Worm (Caenorhabditis elegans) whole organism, L1 larva: ENCODE results near the gene wdr-31.

ENCODE experiments used
- C04F5.9 ChIP-seq: sonication (generic microtip); optimal IDR thresholded peaks from 2 replicates; lab custom pipeline; 2016; ENCODE audit warnings: missing genetic modification characterization, missing compliant biosample characterization
- C16A3.4 ChIP-seq: fragments of 150-350 bp; optimal IDR thresholded peaks from 2 replicates; lab custom pipeline; 2014; ENCODE audit warnings: missing biosample characterization, missing genetic modification characterization
- C34B4.2 ChIP-seq: sonication (generic microtip); optimal IDR thresholded peaks from 2 replicates; lab custom pipeline; 2017; ENCODE audit warnings: mild to moderate bottlenecking, missing genetic modification characterization, missing compliant biosample characterization
- F16B12.6 ChIP-seq: fragments of 150-350 bp; optimal IDR thresholded peaks from 2 replicates; lab custom pipeline; 2014; ENCODE audit warnings: missing biosample characterization, missing genetic modification characterization
- Y116A8C.19 ChIP-seq: sonication (generic microtip); optimal IDR thresholded peaks from 2 replicates; lab custom pipeline; 2016; ENCODE audit warnings: missing compliant biosample characterization, missing genetic modification characterization, borderline replicate concordance
- alr-1 ChIP-seq: fragments of 200-800 bp; sonication (Bioruptor generic); optimal IDR thresholded peaks from 2 replicates; lab custom pipeline; 2018; ENCODE audit warnings: borderline replicate concordance, mild to moderate bottlenecking, missing genetic modification characterization, missing compliant biosample characterization
- ama-1 ChIP-seq: fragments of 150-350 bp; optimal IDR thresholded peaks from 2 replicates; lab custom pipeline; 2014
- blmp-1 ChIP-seq: fragments of 150-350 bp; optimal IDR thresholded peaks from 2 replicates; lab custom pipeline; 2014; ENCODE audit warnings: missing biosample characterization, missing genetic modification characterization
- ceh-8 ChIP-seq: fragments of 200-800 bp; sonication (Bioruptor generic); optimal IDR thresholded peaks from 2 replicates; lab custom pipeline; 2018; ENCODE audit warnings: mild to moderate bottlenecking, missing genetic modification characterization, moderate library complexity, missing compliant biosample characterization
- ceh-82 ChIP-seq, 3 experiments: fragments of 150-350 bp in 1 of 3; sonication (generic microtip) in 2 of 3; optimal IDR thresholded peaks; 2 replicates each; lab custom pipeline; 2014 to 2017; ENCODE audit warnings: missing biosample characterization in 3 of 3, missing genetic modification characterization in 3 of 3
- dsc-1 ChIP-seq: sonication (generic microtip); optimal IDR thresholded peaks from 2 replicates; lab custom pipeline; 2016; ENCODE audit warnings: mild to moderate bottlenecking, missing genetic modification characterization, missing compliant biosample characterization
- efl-1 ChIP-seq, 4 experiments: fragments of 150-350 bp; optimal IDR thresholded peaks in 3 of 4; peaks in 1 of 4; 1 replicate in 1 of 4; 2 replicates in 3 of 4; lab custom pipeline; 2014; ENCODE audit warnings: missing biosample characterization in 2 of 4, missing genetic modification characterization in 2 of 4, missing genetic modification reagents in 2 of 4
- efl-3 ChIP-seq: fragments of 200-800 bp; sonication (Bioruptor generic); optimal IDR thresholded peaks from 2 replicates; lab custom pipeline; 2018; ENCODE audit warnings: mild to moderate bottlenecking, missing genetic modification characterization, missing compliant biosample characterization
- elt-3 ChIP-seq, 6 experiments: fragments of 150-350 bp in 1 of 6; sonication (generic microtip); optimal IDR thresholded peaks; 2 replicates each; lab custom pipeline; 2017 to 2018; ENCODE audit warnings: missing biosample characterization in 6 of 6, missing genetic modification characterization in 6 of 6, inconsistent platforms in 1 of 6
- ets-5 ChIP-seq: fragments of 200-800 bp; sonication (Bioruptor generic); IDR thresholded peaks from 2 replicates; pipeline ENCODE4 v1.3.6; 2022; ENCODE audit warnings: missing genetic modification characterization, missing compliant biosample characterization
- fkh-10 ChIP-seq: sonication (generic microtip); optimal IDR thresholded peaks from 2 replicates; lab custom pipeline; 2017; ENCODE audit warnings: missing biosample characterization, missing genetic modification reagents, missing genetic modification characterization
- grh-1 ChIP-seq: fragments of 200-800 bp; sonication (Bioruptor generic); IDR thresholded peaks from 2 replicates; pipeline ENCODE4 v1.3.6; 2022; ENCODE audit warnings: missing genetic modification reagents, missing genetic modification characterization, missing compliant biosample characterization
- hlh-17 ChIP-seq: fragments of 200-800 bp; sonication (Bioruptor generic); optimal IDR thresholded peaks from 2 replicates; lab custom pipeline; 2018; ENCODE audit warnings: missing genetic modification characterization, mild to moderate bottlenecking, missing compliant biosample characterization, moderate library complexity, borderline replicate concordance
- isw-1 ChIP-seq: fragments of 200-800 bp; sonication (Bioruptor generic); IDR thresholded peaks from 2 replicates; pipeline ENCODE4 v1.3.6; 2022; ENCODE audit warnings: missing genetic modification characterization, missing compliant biosample characterization
- lin-15B ChIP-seq: fragments of 150-350 bp; sonication (generic microtip); optimal IDR thresholded peaks from 3 replicates; lab custom pipeline; 2014; ENCODE audit warnings: missing biosample characterization, missing genetic modification characterization
- lsy-2 ChIP-seq, 2 experiments: fragments of 150-350 bp; optimal IDR thresholded peaks; 2 replicates each; lab custom pipeline; 2014; ENCODE audit warnings: missing biosample characterization in 2 of 2, missing genetic modification characterization in 2 of 2
- mab-9 ChIP-seq: fragments of 200-800 bp; sonication (Bioruptor generic); IDR thresholded peaks from 2 replicates; pipeline ENCODE4 v1.3.6; 2022; ENCODE audit warnings: missing genetic modification reagents, missing genetic modification characterization, missing compliant biosample characterization
- mdl-1 ChIP-seq, 2 experiments: fragments of 150-350 bp; optimal IDR thresholded peaks; 2 replicates each; lab custom pipeline; 2014 to 2017; ENCODE audit warnings: missing biosample characterization in 2 of 2, missing genetic modification characterization in 2 of 2, inconsistent platforms in 1 of 2
- mep-1 ChIP-seq: fragments of 150-350 bp; optimal IDR thresholded peaks from 2 replicates; lab custom pipeline; 2014; ENCODE audit warnings: missing biosample characterization, missing genetic modification characterization
- nhr-11 ChIP-seq: fragments of 150-350 bp; optimal IDR thresholded peaks from 2 replicates; lab custom pipeline; 2014; ENCODE audit warnings: missing biosample characterization, missing genetic modification characterization
- nhr-12 ChIP-seq: sonication (generic microtip); optimal IDR thresholded peaks from 2 replicates; lab custom pipeline; 2017; ENCODE audit warnings: missing biosample characterization, missing genetic modification characterization
- nhr-20 ChIP-seq: sonication (generic microtip); optimal IDR thresholded peaks from 2 replicates; lab custom pipeline; 2016; ENCODE audit warnings: mild to moderate bottlenecking, missing genetic modification characterization, missing compliant biosample characterization
- nhr-237 ChIP-seq: fragments of 150-350 bp; optimal IDR thresholded peaks from 2 replicates; lab custom pipeline; 2014; ENCODE audit warnings: missing biosample characterization, missing genetic modification characterization
- nhr-71 ChIP-seq: sonication (generic microtip); optimal IDR thresholded peaks from 2 replicates; lab custom pipeline; 2016; ENCODE audit warnings: mild to moderate bottlenecking, missing genetic modification characterization, moderate library complexity, missing compliant biosample characterization
- nhr-76 ChIP-seq: sonication (generic microtip); optimal IDR thresholded peaks from 2 replicates; lab custom pipeline; 2017; ENCODE audit warnings: missing biosample characterization, missing genetic modification characterization
- nhr-77 ChIP-seq: fragments of 150-350 bp; optimal IDR thresholded peaks from 2 replicates; lab custom pipeline; 2014; ENCODE audit warnings: missing biosample characterization, missing genetic modification characterization
- nhr-84 ChIP-seq: sonication (generic microtip); optimal IDR thresholded peaks from 2 replicates; lab custom pipeline; 2017; ENCODE audit warnings: missing biosample characterization, missing genetic modification characterization
- nhr-90 ChIP-seq: sonication (generic microtip); optimal IDR thresholded peaks from 2 replicates; lab custom pipeline; 2016; ENCODE audit warnings: mild to moderate bottlenecking, missing genetic modification characterization, missing compliant biosample characterization; ENCODE audit not compliant: poor library complexity
- pag-3 ChIP-seq: sonication (generic microtip); optimal IDR thresholded peaks from 2 replicates; lab custom pipeline; 2017; ENCODE audit warnings: missing genetic modification characterization, mild to moderate bottlenecking, missing compliant biosample characterization, antibody characterized with exemption, borderline replicate concordance; ENCODE audit not compliant: insufficient read depth
- pax-3 ChIP-seq: fragments of 200-800 bp; sonication (Bioruptor generic); optimal IDR thresholded peaks from 2 replicates; lab custom pipeline; 2018; ENCODE audit warnings: mild to moderate bottlenecking, missing genetic modification characterization, moderate library complexity, missing compliant biosample characterization
- rnt-1 ChIP-seq: sonication (generic microtip); optimal IDR thresholded peaks from 2 replicates; lab custom pipeline; 2016; ENCODE audit warnings: mild to moderate bottlenecking, missing genetic modification characterization, moderate library complexity, missing compliant biosample characterization
- snu-23 ChIP-seq: sonication (generic microtip); optimal IDR thresholded peaks from 2 replicates; lab custom pipeline; 2016; ENCODE audit warnings: missing genetic modification characterization, missing compliant biosample characterization
- sox-4 ChIP-seq: sonication (generic microtip); optimal IDR thresholded peaks from 2 replicates; lab custom pipeline; 2016; ENCODE audit warnings: missing genetic modification characterization, missing compliant biosample characterization
- sptf-1 ChIP-seq: fragments of 150-350 bp; optimal IDR thresholded peaks from 2 replicates; lab custom pipeline; 2014; ENCODE audit warnings: missing biosample characterization, missing genetic modification characterization
- unc-130 ChIP-seq: fragments of 150-350 bp; optimal IDR thresholded peaks from 2 replicates; lab custom pipeline; 2017; ENCODE audit warnings: missing biosample characterization, missing genetic modification characterization, inconsistent platforms
- unc-30 ChIP-seq: sonication (generic microtip); optimal IDR thresholded peaks from 2 replicates; lab custom pipeline; 2017; ENCODE audit warnings: missing biosample characterization, missing genetic modification characterization
- unc-62 ChIP-seq: fragments of 150-350 bp; optimal IDR thresholded peaks from 2 replicates; lab custom pipeline; 2014; ENCODE audit warnings: missing biosample characterization, missing genetic modification reagents, missing genetic modification characterization
- vab-15 ChIP-seq: sonication (generic microtip); optimal IDR thresholded peaks from 2 replicates; lab custom pipeline; 2017; ENCODE audit warnings: missing genotype, mild to moderate bottlenecking, missing genetic modification characterization, missing compliant biosample characterization
- ztf-11 ChIP-seq, 2 experiments: sonication (generic microtip); optimal IDR thresholded peaks; 2 replicates each; lab custom pipeline; 2016 to 2017; ENCODE audit warnings: missing genetic modification characterization in 2 of 2, missing biosample characterization in 1 of 2, missing compliant biosample characterization in 1 of 2
- ztf-4 ChIP-seq: fragments of 150-350 bp; optimal IDR thresholded peaks from 2 replicates; lab custom pipeline; 2014; ENCODE audit warnings: missing biosample characterization, missing genetic modification characterization

Gene wdr-31

DNA sequence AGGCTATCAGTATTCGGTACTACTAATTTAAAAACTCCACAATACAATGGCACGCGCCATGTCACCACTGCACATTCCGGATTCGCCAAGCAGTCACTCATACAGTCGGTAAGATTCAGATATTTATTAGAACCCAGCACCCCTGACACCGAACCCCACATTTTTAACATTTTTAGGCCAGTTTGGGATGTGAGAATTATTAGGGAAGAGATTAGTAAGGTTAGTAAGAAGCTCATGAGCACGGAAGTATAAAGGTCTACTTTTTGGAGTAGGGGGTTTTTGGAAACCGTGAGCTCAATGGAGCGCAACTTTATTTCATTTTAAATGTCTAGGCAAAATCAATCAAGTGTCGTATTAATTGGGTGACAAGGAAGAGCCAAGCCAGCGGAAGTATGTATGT, 22.9 kb upstream of the wdr-31 start, which contains the start of gene F29A7.8:
Gene F29A7.8 (minus strand): TSS at position 101 of the 400 bp plus-strand sequence.
- TF ChIP-seq ceh-8 (GFP tag; lab: Kevin White, UChicago) (no peak), efl-1 (optimal IDR thresholded peaks at IDR 0.05; lab: Kevin White, UChicago) (no peak), efl-1 (GFP tag; optimal IDR thresholded peaks at IDR 0.05 in 1 of 2; lab: Kevin White, UChicago) (peak in 1 of 2 experiments; percentile 22)

ce11 chrII:2756351-2756750, 21.3 kb upstream of the wdr-31 start:
- TF ChIP-seq hlh-17 (GFP tag; lab: Kevin White, UChicago) = no peak
- TF ChIP-seq nhr-20 (tag; lab: Kevin White, UChicago) = no peak
- TF ChIP-seq F16B12.6 (tag; lab: Kevin White, UChicago) = no peak
- TF ChIP-seq Y116A8C.19 (tag; lab: Kevin White, UChicago) = no peak
- no peak for TF ChIP-seq nhr-90
- TF ChIP-seq snu-23 = no peak
- TF ChIP-seq rnt-1 (tag; lab: Kevin White, UChicago) = no peak
- no peak for TF ChIP-seq ama-1 (lab: Kevin White, UChicago)
- no peak for TF ChIP-seq nhr-76
- TF ChIP-seq C16A3.4 = no peak

DNA sequence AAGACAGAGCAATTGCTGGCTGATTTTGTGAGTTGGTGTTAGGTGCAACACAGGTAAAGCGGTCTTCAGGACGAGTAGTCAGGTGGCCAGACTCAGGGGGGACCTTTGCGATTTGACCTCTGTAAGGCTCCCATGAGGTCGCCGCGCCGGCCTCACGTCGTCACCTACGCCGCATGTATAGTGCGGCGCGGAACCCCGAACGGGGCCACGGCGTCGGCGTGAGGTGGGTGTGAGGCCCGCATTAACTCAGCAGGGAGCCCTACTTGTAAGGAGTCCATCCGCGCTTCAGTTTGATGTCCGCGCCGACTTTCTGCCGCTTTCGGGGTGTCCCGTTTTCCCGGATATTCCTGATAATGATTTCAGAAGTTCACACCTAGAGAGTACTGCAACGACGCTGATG, 19.5 kb upstream of the wdr-31 start:
- TF ChIP-seq vab-15 (no peak), nhr-11 (tag; lab: Kevin White, UChicago) (no peak), elt-3 (tag; optimal IDR thresholded peaks at IDR 0.05; lab: Kevin White, UChicago) (no peak), nhr-71 (tag; lab: Kevin White, UChicago) (no peak), C34B4.2 (tag; lab: Kevin White, UChicago) (no peak), ets-5 (GFP tag; lab: Robert Waterston, UW) (no peak), sptf-1 (tag; lab: Kevin White, UChicago) (no peak), C04F5.9 (no peak), grh-1 (GFP tag; lab: Robert Waterston, UW) (no peak), pag-3 (tag; lab: Kevin White, UChicago) (no peak), ztf-4 (no peak), mdl-1 (tag; optimal IDR thresholded peaks at IDR 0.05; lab: Kevin White, UChicago) (no peak)

ce11 chrII:2752999-2753398, 17.9 kb upstream of the wdr-31 start, which contains the start of gene F29A7.3:
Gene F29A7.3 (plus strand): TSS chrII:2753299.
- no peak for TF ChIP-seq nhr-237
- no peak for TF ChIP-seq unc-62
- TF ChIP-seq mep-1 (tag; lab: Kevin White, UChicago) = no peak
- no peak for TF ChIP-seq unc-30 (tag; lab: Kevin White, UChicago)
- TF ChIP-seq fkh-10 (GFP tag; lab: Kevin White, UChicago) = no peak
- TF ChIP-seq blmp-1 (tag; lab: Kevin White, UChicago) = no peak
- no peak for TF ChIP-seq ceh-82 (tag; optimal IDR thresholded peaks at IDR 0.05; lab: Kevin White, UChicago)

ce11 chrII:2752536-2752935, 17.4 kb upstream of the wdr-31 start, which contains the start of gene F29A7.6:
Gene F29A7.6 (minus strand): TSS chrII:2752611.
- TF ChIP-seq isw-1 (GFP tag; lab: Robert Waterston, UW) (peak; percentile 50), mab-9 (GFP tag; lab: Robert Waterston, UW) (0 out of 2 replicates have a peak, but pooled peaks have one; percentile 36), snu-23 (peak; percentile 63), lsy-2 (tag; optimal IDR thresholded peaks at IDR 0.05; lab: Kevin White, UChicago) (peak in 1 of 2 experiments; percentile 69), pax-3 (tag; lab: Kevin White, UChicago) (peak; percentile 69), nhr-77 (tag; lab: Kevin White, UChicago) (peak; percentile 3), alr-1 (tag; lab: Kevin White, UChicago) (no peak), nhr-12 (tag; lab: Kevin White, UChicago) (no peak), F16B12.6 (tag; lab: Kevin White, UChicago) (peak; percentile 25), nhr-84 (no peak), dsc-1 (tag; lab: Kevin White, UChicago) (peak; percentile 78), fkh-10 (GFP tag; lab: Kevin White, UChicago) (no peak), rnt-1 (tag; lab: Kevin White, UChicago) (peak; percentile 95), efl-3 (GFP tag; lab: Kevin White, UChicago) (no peak), lin-15B (tag; lab: Kevin White, UChicago) (peak; percentile 60), elt-3 (tag; optimal IDR thresholded peaks at IDR 0.05; lab: Kevin White, UChicago) (peak in 1 of 6 experiments; percentile 17), ztf-11 (tag; optimal IDR thresholded peaks at IDR 0.05; lab: Kevin White, UChicago) (peak in 1 of 2 experiments; percentile 83), sox-4 (peak; percentile 65), pag-3 (tag; lab: Kevin White, UChicago) (no peak), unc-130 (tag; lab: Kevin White, UChicago) (peak; percentile 43)
